Fruit fly (Drosophila melanogaster) whole organism, embryonic: ENCODE data around the gene Ir68b.

Experiments
- Adf1 ChIP-seq: fragments of 200-800 bp; sonication (Bioruptor generic); IDR thresholded peaks from 2 replicates; pipeline ENCODE4 v1.3.6; 2022; ENCODE audit warnings: missing biosample characterization, missing genetic modification characterization
- Atf3 ChIP-seq: fragments of 200-800 bp; sonication (Bioruptor generic); optimal IDR thresholded peaks from 3 replicates; lab custom pipeline; 2016; ENCODE audit warnings: missing biosample characterization, missing genetic modification characterization
- Atf6 ChIP-seq: fragments of 200-800 bp; sonication (Bioruptor generic); IDR thresholded peaks from 2 replicates; pipeline ENCODE4 v1.3.6; 2022; ENCODE audit warnings: missing biosample characterization, missing genetic modification characterization
- B-H1 ChIP-seq: fragments of 200-800 bp; sonication (Bioruptor generic); IDR thresholded peaks from 3 replicates; pipeline ENCODE4 v1.3.6; 2022; ENCODE audit warnings: missing biosample characterization, missing genetic modification characterization
- CG11456 ChIP-seq: fragments of 200-800 bp; sonication (Bioruptor generic); IDR thresholded peaks from 3 replicates; pipeline ENCODE4 v1.3.6; 2022; ENCODE audit warnings: missing biosample characterization, missing genetic modification characterization
- CG12299 ChIP-seq: fragments of 200-800 bp; sonication (Bioruptor generic); optimal IDR thresholded peaks from 2 replicates; lab custom pipeline; 2018; ENCODE audit warnings: missing biosample characterization, mild to moderate bottlenecking, missing genetic modification characterization
- CG13775 ChIP-seq: fragments of 200-800 bp; sonication (Bioruptor generic); optimal IDR thresholded peaks from 3 replicates; lab custom pipeline; 2017; ENCODE audit warnings: missing biosample characterization, mild to moderate bottlenecking, missing genetic modification characterization
- CG18011 ChIP-seq: fragments of 200-800 bp; sonication (Bioruptor generic); optimal IDR thresholded peaks from 2 replicates; lab custom pipeline; 2017; ENCODE audit warnings: missing biosample characterization, missing genetic modification characterization, mild to moderate bottlenecking, moderate library complexity, missing genotype
- CG18262 ChIP-seq: fragments of 200-800 bp; optimal IDR thresholded peaks from 3 replicates; lab custom pipeline; 2019; ENCODE audit warnings: missing biosample characterization, mild to moderate bottlenecking, missing genetic modification characterization, moderate library complexity
- CG2875 ChIP-seq: fragments of 200-800 bp; sonication (Bioruptor generic); optimal IDR thresholded peaks from 2 replicates; lab custom pipeline; 2017; ENCODE audit warnings: missing biosample characterization, mild to moderate bottlenecking, missing genetic modification characterization, missing genetic modification reagents
- CG30020 ChIP-seq: fragments of 200-800 bp; optimal IDR thresholded peaks from 2 replicates; lab custom pipeline; 2019; ENCODE audit warnings: missing biosample characterization, mild to moderate bottlenecking, missing genetic modification characterization, moderate library complexity
- CG30403 ChIP-seq: fragments of 200-800 bp; sonication (Bioruptor generic); optimal IDR thresholded peaks from 3 replicates; lab custom pipeline; 2016; ENCODE audit warnings: missing biosample characterization, missing genetic modification characterization
- CG31224 ChIP-seq: fragments of 200-800 bp; sonication (Bioruptor generic); IDR thresholded peaks from 2 replicates; pipeline ENCODE4 v1.3.6; 2022; ENCODE audit warnings: missing biosample characterization, missing genetic modification characterization
- CG32532 ChIP-seq: fragments of 200-800 bp; sonication (Bioruptor generic); IDR thresholded peaks from 2 replicates; pipeline ENCODE4 v1.3.6; 2022; ENCODE audit warnings: missing biosample characterization, missing genetic modification characterization
- CG33213 ChIP-seq: fragments of 200-800 bp; sonication (Bioruptor generic); optimal IDR thresholded peaks from 3 replicates; lab custom pipeline; 2016; ENCODE audit warnings: missing biosample characterization, missing genetic modification characterization
- CG7786 ChIP-seq: fragments of 200-800 bp; sonication (Bioruptor generic); optimal IDR thresholded peaks from 2 replicates; lab custom pipeline; 2016; ENCODE audit warnings: missing biosample characterization, missing genetic modification characterization
- CG9797 ChIP-seq: fragments of 200-800 bp; sonication (Bioruptor generic); optimal IDR thresholded peaks from 3 replicates; lab custom pipeline; 2018; ENCODE audit warnings: missing biosample characterization, mild to moderate bottlenecking, missing genetic modification characterization
- CHES-1-like ChIP-seq: fragments of 200-800 bp; sonication (Bioruptor generic); optimal IDR thresholded peaks from 2 replicates; lab custom pipeline; 2016; ENCODE audit warnings: missing biosample characterization, missing genetic modification characterization
- CoRest ChIP-seq: fragments of 200-800 bp; sonication (Bioruptor generic); optimal IDR thresholded peaks from 3 replicates; lab custom pipeline; 2018; ENCODE audit warnings: missing biosample characterization, mild to moderate bottlenecking, missing genetic modification characterization, moderate library complexity
- CrebB ChIP-seq: fragments of 200-800 bp; sonication (Bioruptor generic); optimal IDR thresholded peaks from 3 replicates; lab custom pipeline; 2018; ENCODE audit warnings: missing biosample characterization, mild to moderate bottlenecking, missing genetic modification characterization
- D19B ChIP-seq: fragments of 200-800 bp; sonication (Bioruptor generic); optimal IDR thresholded peaks from 2 replicates; lab custom pipeline; 2017; ENCODE audit warnings: missing biosample characterization, mild to moderate bottlenecking, missing genetic modification characterization
- Deaf1 ChIP-seq: fragments of 200-800 bp; optimal IDR thresholded peaks from 3 replicates; lab custom pipeline; 2019; ENCODE audit warnings: missing biosample characterization, mild to moderate bottlenecking, missing genetic modification characterization, moderate library complexity
- Dll ChIP-seq: fragments of 200-800 bp; sonication (Bioruptor generic); IDR thresholded peaks from 4 replicates; pipeline ENCODE4 v1.3.6; 2022; ENCODE audit warnings: missing biosample characterization, missing genetic modification characterization; ENCODE audit not compliant: partially characterized antibody
- Doc3 ChIP-seq: fragments of 200-800 bp; sonication (Bioruptor generic); IDR thresholded peaks from 3 replicates; pipeline ENCODE4 v1.3.6; 2022; ENCODE audit warnings: missing biosample characterization, missing genetic modification characterization; ENCODE audit not compliant: partially characterized antibody
- ERR ChIP-seq: fragments of 200-800 bp; sonication (Bioruptor generic); optimal IDR thresholded peaks from 2 replicates; lab custom pipeline; 2016; ENCODE audit warnings: missing biosample characterization, missing genetic modification characterization
- HLH3B ChIP-seq: fragments of 200-800 bp; sonication (Bioruptor generic); IDR thresholded peaks from 2 replicates; pipeline ENCODE4 v1.3.6; 2022; ENCODE audit warnings: missing biosample characterization, missing genetic modification characterization
- NK7.1 ChIP-seq: fragments of 200-800 bp; sonication (Bioruptor generic); optimal IDR thresholded peaks from 3 replicates; lab custom pipeline; 2016; ENCODE audit warnings: missing biosample characterization, missing genetic modification characterization
- Neu2 ChIP-seq: fragments of 200-800 bp; sonication (Bioruptor generic); optimal IDR thresholded peaks from 3 replicates; lab custom pipeline; 2016; ENCODE audit warnings: missing biosample characterization, missing genetic modification characterization, borderline replicate concordance
- Rfx ChIP-seq: fragments of 200-800 bp; sonication (Bioruptor generic); IDR thresholded peaks from 2 replicates; pipeline ENCODE4 v1.3.6; 2022; ENCODE audit warnings: missing biosample characterization, missing genetic modification characterization
- Spps ChIP-seq: fragments of 200-800 bp; sonication (Bioruptor generic); optimal IDR thresholded peaks from 2 replicates; lab custom pipeline; 2018; ENCODE audit warnings: missing biosample characterization, mild to moderate bottlenecking, missing genetic modification characterization
- Stat92E ChIP-seq, 3 experiments: fragments of >200 bp in 2 of 3; fragments of 200-800 bp in 1 of 3; sonication (Bioruptor generic) in 1 of 3; optimal IDR thresholded peaks; 2 replicates each; lab custom pipeline; 2017 to 2019; ENCODE audit warnings: missing biosample characterization in 3 of 3, missing genetic modification characterization in 3 of 3, mild to moderate bottlenecking in 1 of 3, moderate library complexity in 1 of 3
- bigmax ChIP-seq: fragments of 200-800 bp; sonication (Bioruptor generic); optimal IDR thresholded peaks from 2 replicates; lab custom pipeline; 2018; ENCODE audit warnings: missing biosample characterization, mild to moderate bottlenecking, missing genetic modification characterization
- bsh ChIP-seq, 2 experiments: fragments of 200-800 bp; sonication (Bioruptor generic); optimal IDR thresholded peaks; 2 replicates each; lab custom pipeline; 2017 to 2018; ENCODE audit warnings: mild to moderate bottlenecking in 2 of 2, missing biosample characterization in 2 of 2, missing genetic modification characterization in 2 of 2, moderate library complexity in 1 of 2
- fd96Cb ChIP-seq: fragments of 200-800 bp; sonication (Bioruptor generic); optimal IDR thresholded peaks from 2 replicates; lab custom pipeline; 2018; ENCODE audit warnings: missing biosample characterization, mild to moderate bottlenecking, missing genetic modification characterization, moderate library complexity
- gro ChIP-seq: fragments of 200-800 bp; sonication (Bioruptor generic); optimal IDR thresholded peaks from 2 replicates; lab custom pipeline; 2016; ENCODE audit warnings: missing biosample characterization, missing genetic modification characterization
- insv ChIP-seq, 2 experiments: fragments of 200-800 bp; sonication (Bioruptor generic); optimal IDR thresholded peaks; 3 replicates each; lab custom pipeline; 2016 to 2018; ENCODE audit warnings: missing biosample characterization in 2 of 2, missing genetic modification characterization in 2 of 2
- kni ChIP-seq: fragments of 200-800 bp; sonication (Bioruptor generic); optimal IDR thresholded peaks from 3 replicates; lab custom pipeline; 2017; ENCODE audit warnings: mild to moderate bottlenecking, missing biosample characterization, missing genetic modification reagents, missing genetic modification characterization
- mirr ChIP-seq: fragments of 200-800 bp; sonication (Bioruptor generic); optimal IDR thresholded peaks from 3 replicates; lab custom pipeline; 2018; ENCODE audit warnings: missing biosample characterization, mild to moderate bottlenecking, missing genetic modification characterization
- peb ChIP-seq: fragments of 200-800 bp; sonication (Bioruptor generic); IDR thresholded peaks from 2 replicates; pipeline ENCODE4 v1.3.6; 2022; ENCODE audit warnings: missing biosample characterization, missing genetic modification characterization
- pho ChIP-seq: fragments of 200-800 bp; sonication (Bioruptor generic); optimal IDR thresholded peaks from 2 replicates; lab custom pipeline; 2016; ENCODE audit warnings: missing biosample characterization, missing genetic modification characterization
- pros ChIP-seq: fragments of 200-800 bp; sonication (Bioruptor generic); optimal IDR thresholded peaks from 3 replicates; lab custom pipeline; 2019; ENCODE audit warnings: missing biosample characterization, mild to moderate bottlenecking, missing genetic modification characterization, moderate library complexity
- pum ChIP-seq: fragments of 200-800 bp; sonication (Bioruptor generic); optimal IDR thresholded peaks from 2 replicates; lab custom pipeline; 2016; ENCODE audit warnings: missing biosample characterization, missing genetic modification characterization
- row ChIP-seq: fragments of 200-800 bp; sonication (Bioruptor generic); IDR thresholded peaks from 3 replicates; pipeline ENCODE4 v1.3.6; 2022; ENCODE audit warnings: missing biosample characterization, missing genetic modification characterization
- schlank ChIP-seq: fragments of 200-800 bp; sonication (Bioruptor generic); optimal IDR thresholded peaks from 2 replicates; lab custom pipeline; 2018; ENCODE audit warnings: missing biosample characterization, mild to moderate bottlenecking, missing genetic modification characterization
- scrt ChIP-seq: fragments of 200-800 bp; sonication (Bioruptor generic); optimal IDR thresholded peaks from 2 replicates; lab custom pipeline; 2018; ENCODE audit warnings: missing biosample characterization, mild to moderate bottlenecking, missing genetic modification characterization, moderate library complexity
- sim ChIP-seq: fragments of 200-800 bp; sonication (Bioruptor generic); IDR thresholded peaks from 2 replicates; pipeline ENCODE4 v1.3.6; 2022; ENCODE audit warnings: missing biosample characterization, missing genetic modification characterization
- sqz ChIP-seq: fragments of 200-800 bp; sonication (Bioruptor generic); optimal IDR thresholded peaks from 3 replicates; lab custom pipeline; 2018; ENCODE audit warnings: missing biosample characterization, mild to moderate bottlenecking, missing genetic modification characterization
- vvl ChIP-seq: fragments of 200-800 bp; sonication (Bioruptor generic); IDR thresholded peaks from 2 replicates; pipeline ENCODE4 v1.3.6; 2022; ENCODE audit warnings: missing biosample characterization, missing genetic modification characterization
- wor ChIP-seq: fragments of 200-800 bp; sonication (Bioruptor generic); IDR thresholded peaks from 2 replicates; pipeline ENCODE4 v1.3.6; 2022; ENCODE audit warnings: missing biosample characterization, missing genetic modification characterization

Ir68b gene

DNA sequence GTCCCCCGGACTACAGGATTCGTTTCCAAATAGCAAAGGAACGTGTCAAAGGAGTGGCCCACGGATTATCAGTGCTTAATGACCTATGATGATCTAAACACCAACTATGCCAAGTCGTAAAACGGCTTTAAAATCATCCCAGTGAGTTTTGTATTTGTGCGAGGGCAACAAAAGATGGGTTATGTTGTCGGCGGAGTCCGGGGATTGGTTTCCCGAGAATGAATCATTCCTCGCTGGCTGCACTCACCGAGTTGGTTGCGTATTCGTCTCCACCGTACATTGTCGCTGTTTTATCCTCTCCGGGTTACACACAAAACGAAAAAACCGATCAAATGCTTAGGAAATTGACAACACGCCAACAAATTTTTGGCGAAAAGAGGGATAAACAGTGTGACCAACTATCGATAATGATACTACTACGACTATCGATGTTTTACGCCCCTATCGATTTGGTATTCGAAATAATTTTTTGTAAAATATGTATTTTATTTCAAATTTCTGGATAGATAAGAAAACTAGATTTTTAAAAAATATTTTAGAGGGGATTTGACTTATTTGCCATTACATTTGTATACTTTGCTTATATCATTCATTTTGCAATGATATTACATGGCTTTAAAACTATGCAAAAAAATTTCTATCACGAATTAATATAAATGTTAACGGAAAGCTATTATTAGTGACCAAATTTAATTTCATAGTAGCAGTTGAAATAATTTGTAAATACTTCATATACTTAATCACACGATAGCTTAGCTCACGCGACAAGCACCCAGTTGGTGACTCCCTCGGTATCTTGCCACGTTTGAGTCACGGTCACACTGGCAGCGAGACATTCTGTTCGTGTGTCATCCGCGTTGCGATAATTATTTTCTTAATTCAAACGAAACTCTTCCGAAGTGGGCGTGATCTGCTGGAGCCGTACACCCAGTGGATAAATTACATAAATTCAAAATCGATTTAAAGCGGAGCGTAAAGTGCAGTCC is 18.8 kb upstream of the Ir68b start, which contains the start of the genes eIF3l and Nrx-IV (continued):
- TF ChIP-seq mirr (GFP tag; lab: Kevin White, UChicago) (no peak), CrebB (no peak), CG7786 (no peak), pum (GFP tag; lab: Kevin White, UChicago) (no peak), Rfx (GFP tag; lab: Robert Waterston, UW) (no peak), D19B (GFP tag; lab: Kevin White, UChicago) (no peak), Atf3 (GFP tag; lab: Kevin White, UChicago) (no peak), Deaf1 (tag; lab: Kevin White, UChicago) (peak; percentile 61), fd96Cb (tag; lab: Kevin White, UChicago) (no peak), Dll (GFP tag; lab: Robert Waterston, UW) (peak; percentile 83), schlank (tag; lab: Kevin White, UChicago) (no peak), NK7.1 (GFP tag; lab: Kevin White, UChicago) (no peak), row (GFP tag; lab: Robert Waterston, UW) (peak; percentile 57; the same call in 2 of the 3 replicates), CG30403 (peak; percentile 14), Spps (tag; lab: Kevin White, UChicago) (no peak), ERR (GFP tag; lab: Kevin White, UChicago) (no peak), pho (no peak), wor (GFP tag; lab: Robert Waterston, UW) (no peak), CG18011 (GFP tag; lab: Kevin White, UChicago) (no peak), insv (GFP tag; optimal IDR thresholded peaks at IDR 0.05; lab: Kevin White, UChicago) (no peak), CoRest (tag; lab: Kevin White, UChicago) (no peak), Adf1 (no peak), CG33213 (peak; percentile 18), sim (GFP tag; lab: Robert Waterston, UW) (no peak), CG30020 (tag; lab: Kevin White, UChicago) (peak; percentile 27), gro (GFP tag; lab: Kevin White, UChicago) (no peak), CG13775 (GFP tag; lab: Kevin White, UChicago) (no peak), CG9797 (GFP tag; lab: Kevin White, UChicago) (peak; percentile 77), sqz (GFP tag; lab: Kevin White, UChicago) (no peak), kni (GFP tag; lab: Kevin White, UChicago) (no peak), Atf6 (GFP tag; lab: Robert Waterston, UW) (no peak), Doc3 (GFP tag; lab: Robert Waterston, UW) (peak; percentile 59; the same call in 2 of the 3 replicates), CG11456 (GFP tag; lab: Robert Waterston, UW) (no peak), CG12299 (no peak), CG18262 (tag; lab: Kevin White, UChicago) (no peak), CG32532 (GFP tag; lab: Robert Waterston, UW) (no peak), CG31224 (GFP tag; lab: Robert Waterston, UW) (no peak)

DNA sequence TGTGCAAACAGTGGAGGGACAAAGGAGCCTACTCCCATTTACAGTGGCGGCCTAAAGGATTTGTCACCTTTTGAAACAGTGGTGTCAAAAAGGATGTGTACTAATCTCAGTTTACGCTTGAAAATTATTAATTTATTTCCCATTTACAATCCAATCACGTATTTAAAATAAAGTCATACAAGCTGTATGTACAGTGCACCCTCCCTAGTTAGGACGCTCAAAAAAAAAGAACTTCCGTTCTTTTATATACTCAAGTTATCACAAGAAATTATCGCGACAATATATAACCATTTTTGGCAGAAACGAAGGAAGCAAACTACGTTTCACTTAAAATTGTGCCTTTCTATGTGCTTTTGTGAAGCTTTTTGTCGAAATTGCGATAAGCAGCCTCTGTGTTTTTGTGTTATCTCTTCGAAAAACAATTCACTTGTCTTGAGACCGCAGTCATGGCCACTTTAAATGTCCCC is 12.1 kb upstream of the Ir68b start:
- no peak for TF ChIP-seq Neu2 (GFP tag; lab: Kevin White, UChicago)
- TF ChIP-seq CG2875 (GFP tag; lab: Kevin White, UChicago), result no peak
- no peak for TF ChIP-seq Stat92E (GFP tag; optimal IDR thresholded peaks at IDR 0.05; lab: Kevin White, UChicago)
- 0 out of 2 replicates have a peak, but pooled peaks have one; percentile 14 for TF ChIP-seq peb
- TF ChIP-seq schlank (tag; lab: Kevin White, UChicago), result no peak
- TF ChIP-seq bsh (GFP tag; optimal IDR thresholded peaks at IDR 0.05; lab: Kevin White, UChicago), result peak in 1 of 2 experiments; percentile 36
- TF ChIP-seq CHES-1-like (GFP tag; lab: Kevin White, UChicago), result peak; percentile 50
- no peak for TF ChIP-seq scrt (GFP tag; lab: Kevin White, UChicago)
- TF ChIP-seq pros (GFP tag; lab: Kevin White, UChicago), result no peak
- TF ChIP-seq Deaf1 (tag; lab: Kevin White, UChicago), result no peak
- no peak for TF ChIP-seq B-H1 (GFP tag; lab: Robert Waterston, UW)
- TF ChIP-seq bigmax (GFP tag; lab: Kevin White, UChicago), result no peak
- peak; percentile 41; the same call in 1 of the 2 replicates for TF ChIP-seq vvl (GFP tag; lab: Robert Waterston, UW)
- TF ChIP-seq HLH3B (GFP tag; lab: Robert Waterston, UW), result no peak
